Worm (Caenorhabditis elegans): ENCODE measurements around the gene nspe-6.

Gene nspe-6

DNA sequence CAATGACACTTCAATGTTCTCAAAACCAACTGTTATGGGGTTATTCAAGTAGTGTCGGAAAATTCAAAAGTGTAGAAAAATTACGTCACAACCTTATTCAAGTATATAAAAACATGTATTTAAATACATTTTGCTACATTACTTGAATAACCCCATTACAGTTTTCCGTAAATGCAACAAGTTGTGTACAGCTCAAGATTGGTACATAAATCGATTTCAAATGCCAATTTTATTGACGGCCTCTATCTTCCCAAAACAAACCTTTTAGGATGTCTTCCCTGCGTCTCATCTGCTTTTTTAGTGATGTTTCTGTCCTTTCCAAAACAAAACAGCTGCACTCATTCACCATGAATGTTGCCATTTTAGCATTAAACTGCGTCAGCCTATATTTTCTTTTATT lies 13.4 kb upstream of the nspe-6 start, which contains the start of gene Y38E10A.28:
TSS of gene Y38E10A.28 (plus strand) at position 301 of the 400 bp plus-strand sequence.
- TF ChIP-seq pha-4 (tag; optimal IDR thresholded peaks at IDR 0.05), result no peak

DNA sequence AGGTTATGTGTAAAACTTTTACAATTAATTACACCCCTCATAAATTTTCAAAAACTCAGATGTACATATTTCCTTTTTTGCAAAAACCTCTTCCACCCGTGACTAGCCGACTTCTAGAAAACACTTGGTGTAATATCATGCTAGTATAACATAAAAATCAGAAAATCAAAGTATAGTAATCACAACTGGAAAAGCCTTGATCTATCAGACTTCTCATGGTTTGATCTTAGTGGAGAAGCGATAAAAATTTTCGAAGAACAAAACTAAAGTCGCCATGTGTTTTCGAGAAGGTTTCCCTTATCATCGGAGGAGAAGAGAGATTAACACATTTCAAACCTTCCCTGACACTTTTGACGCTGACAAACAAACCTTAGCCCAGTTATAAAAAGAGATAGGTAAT lies 12.6 kb upstream of the nspe-6 start, which contains the start of gene nspe-5:
TSS of gene nspe-5 (plus strand) at position 301 of the 400 bp plus-strand sequence.
- TF ChIP-seq ceh-2 (tag; optimal IDR thresholded peaks at IDR 0.05) (no peak), fkh-6 (tag; optimal IDR thresholded peaks at IDR 0.05) (no peak), lin-11 (tag; optimal IDR thresholded peaks at IDR 0.05) (no peak), madf-2 (tag; optimal IDR thresholded peaks at IDR 0.05) (no peak), npax-4 (tag; optimal IDR thresholded peaks at IDR 0.05) (no peak), nhr-232 (tag; optimal IDR thresholded peaks at IDR 0.05) (no peak), ceh-22 (tag; optimal IDR thresholded peaks at IDR 0.05) (no peak), sox-2 (GFP tag; IDR thresholded peaks at IDR 0.05) (no peak), dve-1 (tag; optimal IDR thresholded peaks at IDR 0.05) (no peak), odd-2 (tag; optimal IDR thresholded peaks at IDR 0.05) (no peak), syd-9 (tag; optimal IDR thresholded peaks at IDR 0.05) (no peak), sox-4 (tag; optimal IDR thresholded peaks at IDR 0.05) (no peak), unc-3 (GFP tag; conservative IDR thresholded peaks at IDR 0.05) (no peak), unc-3 (tag; optimal IDR thresholded peaks at IDR 0.05) (no peak), unc-55 (GFP tag; optimal IDR thresholded peaks at IDR 0.05) (no peak), che-1 (tag; optimal IDR thresholded peaks at IDR 0.05) (no peak), T23F11.4 (GFP tag; optimal IDR thresholded peaks at IDR 0.05) (no peak), lim-6 (tag; optimal IDR thresholded peaks at IDR 0.05) (no peak), pag-3 (tag; optimal IDR thresholded peaks at IDR 0.05; ENCODE audit: borderline replicate concordance) (no peak)

DNA sequence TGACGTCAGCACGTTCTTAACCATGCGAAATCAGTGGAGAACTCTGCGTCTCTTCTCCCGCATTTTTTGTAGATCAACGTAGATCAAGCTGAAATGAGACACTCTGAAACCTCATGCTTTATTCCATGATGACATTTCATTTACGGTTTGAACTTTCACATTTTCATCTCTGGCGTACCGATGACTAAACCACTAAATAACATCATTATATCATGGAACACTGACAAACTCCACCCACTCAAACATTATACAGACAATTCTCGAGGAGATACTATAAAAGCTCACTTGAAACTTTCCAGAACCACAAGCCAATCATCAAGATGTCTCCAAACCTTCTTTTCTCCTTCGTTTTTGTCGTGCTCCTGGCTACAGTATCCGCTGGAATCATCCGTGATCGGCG lies 10.9 kb upstream of the nspe-6 start, which contains the start of gene nspe-7:
TSS of gene nspe-7 (plus strand) at position 301 of the 400 bp plus-strand sequence.
- no peak for TF ChIP-seq ceh-9 (tag; optimal IDR thresholded peaks at IDR 0.05)

- TF ChIP-seq T23F11.4 (GFP tag; optimal IDR thresholded peaks at IDR 0.05) (no peak), madf-2 (tag; optimal IDR thresholded peaks at IDR 0.05) (no peak), pha-2 (tag; optimal IDR thresholded peaks at IDR 0.05) (no peak), odd-2 (tag; optimal IDR thresholded peaks at IDR 0.05) (no peak), K09A11.1 (tag; optimal IDR thresholded peaks at IDR 0.05; ENCODE audit: insufficient read depth) (no peak), rnt-1 (tag; optimal IDR thresholded peaks at IDR 0.05) (no peak), mec-3 (tag; optimal IDR thresholded peaks at IDR 0.05; ENCODE audit: borderline replicate concordance) (no peak), ama-1 (optimal IDR thresholded peaks at IDR 0.05) (no peak), zip-5 (tag; optimal IDR thresholded peaks at IDR 0.05) (no peak), hlh-6 (tag; optimal IDR thresholded peaks at IDR 0.05) (no peak), lim-6 (tag; optimal IDR thresholded peaks at IDR 0.05) (no peak), dve-1 (tag; optimal IDR thresholded peaks at IDR 0.05) (no peak), C08G9.2 (tag; optimal IDR thresholded peaks at IDR 0.05) (no peak), eyg-1 (tag; optimal IDR thresholded peaks at IDR 0.05) (no peak), Y22D7AL.16 (tag; optimal IDR thresholded peaks at IDR 0.05) (no peak), ceh-14 (tag; optimal IDR thresholded peaks at IDR 0.05) (no peak), pax-1 (tag; optimal IDR thresholded peaks at IDR 0.05) (no peak), gmeb-2 (tag; optimal IDR thresholded peaks at IDR 0.05) (no peak), npax-4 (tag; optimal IDR thresholded peaks at IDR 0.05) (no peak)
These were observed 10.2 kb upstream of the nspe-6 start for ce11 chrII:12626120-12626624.

- TF ChIP-seq T23F11.4 (GFP tag; optimal IDR thresholded peaks at IDR 0.05) (no peak), dmd-4 (tag; optimal IDR thresholded peaks at IDR 0.05; ENCODE audit: borderline replicate concordance) (no peak), pha-2 (tag; optimal IDR thresholded peaks at IDR 0.05) (no peak), sox-4 (tag; optimal IDR thresholded peaks at IDR 0.05) (no peak), eyg-1 (tag; optimal IDR thresholded peaks at IDR 0.05) (no peak), npax-4 (tag; optimal IDR thresholded peaks at IDR 0.05) (no peak), pag-3 (tag; optimal IDR thresholded peaks at IDR 0.05; ENCODE audit: borderline replicate concordance) (no peak), nfya-1 (tag; optimal IDR thresholded peaks at IDR 0.05) (no peak), syd-9 (tag; optimal IDR thresholded peaks at IDR 0.05) (no peak), ceh-22 (tag; optimal IDR thresholded peaks at IDR 0.05) (no peak), rnt-1 (tag; optimal IDR thresholded peaks at IDR 0.05) (no peak), unc-86 (tag; optimal IDR thresholded peaks at IDR 0.05) (no peak), tbx-7 (tag; optimal IDR thresholded peaks at IDR 0.05) (no peak), unc-55 (GFP tag; optimal IDR thresholded peaks at IDR 0.05) (no peak), unc-42 (tag; optimal IDR thresholded peaks at IDR 0.05) (no peak)
These were observed 9.7 kb upstream of the nspe-6 start for ce11 chrII:12625673-12626072.

Measured in whole organism, late embryonic.